Fruit fly (Drosophila melanogaster) whole organism: ENCODE measurements around the gene CG7246.

Experiments used
- CG8478 ChIP-seq: fragments of >200 bp; optimal IDR thresholded peaks from 2 replicates; lab custom pipeline; 2018; ENCODE audit warnings: inconsistent platforms
- EcR ChIP-seq, 2 experiments: fragments of >200 bp; optimal IDR thresholded peaks; 2 replicates each; lab custom pipeline; 2017; ENCODE audit warnings: missing biosample characterization in 2 of 2, missing genetic modification characterization in 2 of 2, missing genetic modification reagents in 2 of 2
- psq ChIP-seq: fragments of >200 bp; optimal IDR thresholded peaks from 2 replicates; lab custom pipeline; 2017
- usp ChIP-seq: fragments of >200 bp; optimal IDR thresholded peaks from 2 replicates; lab custom pipeline; 2017; ENCODE audit warnings: missing biosample characterization, missing genetic modification characterization, mixed read lengths

DNA sequence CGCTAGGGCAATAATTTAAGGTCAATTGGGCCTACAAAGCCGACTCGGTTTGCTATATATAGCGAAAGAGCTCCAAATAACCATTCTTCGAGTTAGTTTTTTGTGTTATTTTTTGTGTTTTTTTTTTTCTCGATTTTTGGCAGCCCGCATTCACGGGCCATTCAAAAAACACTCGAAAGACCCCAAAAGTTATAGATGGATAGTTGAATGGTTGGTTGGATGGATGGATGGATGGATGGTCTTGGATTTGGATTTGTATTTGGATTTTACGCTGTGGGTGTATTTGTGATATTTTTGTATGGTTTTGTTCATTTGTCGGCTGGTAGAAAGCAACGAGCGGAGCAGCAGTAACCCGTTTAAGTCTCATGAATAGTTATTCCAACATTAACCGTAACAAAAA, 16.8 kb downstream of the CG7246 start:
- TF ChIP-seq usp (GFP tag; lab: Kevin White, UChicago), result no peak
- no peak for TF ChIP-seq CG8478
- no peak for TF ChIP-seq psq (lab: Kevin White, UChicago)
- TF ChIP-seq EcR (GFP tag; optimal IDR thresholded peaks at IDR 0.05; lab: Kevin White, UChicago), result no peak
